Fruit fly (Drosophila melanogaster) whole organism, embryonic: ENCODE results near the gene Oatp74D.

Source experiments
- Abd-B ChIP-seq: fragments of 200-800 bp; sonication (Bioruptor generic); optimal IDR thresholded peaks from 2 replicates; lab custom pipeline; 2018; ENCODE audit warnings: missing biosample characterization, mild to moderate bottlenecking, missing genetic modification characterization, moderate library complexity
- Atf-2 ChIP-seq: fragments of 200-800 bp; sonication (Bioruptor generic); optimal IDR thresholded peaks from 2 replicates; lab custom pipeline; 2016; ENCODE audit warnings: missing biosample characterization, missing genetic modification characterization
- B-H1 ChIP-seq: fragments of 200-800 bp; sonication (Bioruptor generic); IDR thresholded peaks from 3 replicates; pipeline ENCODE4 v1.3.6; 2022; ENCODE audit warnings: missing biosample characterization, missing genetic modification characterization
- Bgb ChIP-seq: fragments of 200-800 bp; sonication (Bioruptor generic); IDR thresholded peaks from 2 replicates; pipeline ENCODE4 v1.3.6; 2022; ENCODE audit warnings: missing biosample characterization, missing genetic modification characterization; ENCODE audit not compliant: partially characterized antibody
- BtbVII ChIP-seq: fragments of 200-800 bp; sonication (Bioruptor generic); optimal IDR thresholded peaks from 3 replicates; lab custom pipeline; 2017; ENCODE audit warnings: missing biosample characterization, mild to moderate bottlenecking, missing genetic modification characterization
- CG10147 ChIP-seq: fragments of 200-800 bp; sonication (Bioruptor generic); optimal IDR thresholded peaks from 2 replicates; lab custom pipeline; 2019; ENCODE audit warnings: missing biosample characterization, mild to moderate bottlenecking, missing genetic modification characterization, moderate library complexity
- CG10321 ChIP-seq: fragments of 200-800 bp; sonication (Bioruptor generic); IDR thresholded peaks from 2 replicates; pipeline ENCODE4 v1.3.6; 2022; ENCODE audit warnings: missing biosample characterization, missing genetic modification characterization
- CG10366 ChIP-seq: fragments of 200-800 bp; sonication (Bioruptor generic); IDR thresholded peaks from 2 replicates; pipeline ENCODE4 v1.3.6; 2022; ENCODE audit warnings: missing biosample characterization, missing genetic modification characterization
- CG12942 ChIP-seq: fragments of 200-800 bp; sonication (Bioruptor generic); optimal IDR thresholded peaks from 3 replicates; lab custom pipeline; 2016; ENCODE audit warnings: missing biosample characterization, missing genetic modification characterization
- CG13894 ChIP-seq: fragments of 200-800 bp; sonication (Bioruptor generic); optimal IDR thresholded peaks from 3 replicates; lab custom pipeline; 2018; ENCODE audit warnings: missing biosample characterization, mild to moderate bottlenecking, missing genetic modification characterization, moderate library complexity
- CG15073 ChIP-seq: fragments of 200-800 bp; sonication (Bioruptor generic); optimal IDR thresholded peaks from 2 replicates; lab custom pipeline; 2016; ENCODE audit warnings: missing biosample characterization, missing genetic modification characterization
- CG16813 ChIP-seq: fragments of 200-800 bp; sonication (Bioruptor generic); IDR thresholded peaks from 3 replicates; pipeline ENCODE4 v1.3.6; 2022; ENCODE audit warnings: missing biosample characterization, missing genetic modification characterization; ENCODE audit not compliant: partially characterized antibody
- CG16863 ChIP-seq: fragments of 200-800 bp; sonication (Bioruptor generic); optimal IDR thresholded peaks from 3 replicates; lab custom pipeline; 2016; ENCODE audit warnings: missing biosample characterization, missing genetic modification characterization
- CG17385 ChIP-seq: fragments of 200-800 bp; sonication (Bioruptor generic); optimal IDR thresholded peaks from 3 replicates; lab custom pipeline; 2018; ENCODE audit warnings: missing biosample characterization, mild to moderate bottlenecking, missing genetic modification characterization
- CG18011 ChIP-seq: fragments of 200-800 bp; sonication (Bioruptor generic); optimal IDR thresholded peaks from 2 replicates; lab custom pipeline; 2017; ENCODE audit warnings: missing biosample characterization, missing genetic modification characterization, mild to moderate bottlenecking, moderate library complexity, missing genotype
- CG31388 ChIP-seq: fragments of 200-800 bp; sonication (Bioruptor generic); optimal IDR thresholded peaks from 2 replicates; lab custom pipeline; 2016; ENCODE audit warnings: missing biosample characterization, missing genetic modification characterization
- CG3163 ChIP-seq: fragments of 200-800 bp; sonication (Bioruptor generic); optimal IDR thresholded peaks from 3 replicates; lab custom pipeline; 2016; ENCODE audit warnings: missing biosample characterization, missing genetic modification characterization
- CG32532 ChIP-seq: fragments of 200-800 bp; sonication (Bioruptor generic); IDR thresholded peaks from 2 replicates; pipeline ENCODE4 v1.3.6; 2022; ENCODE audit warnings: missing biosample characterization, missing genetic modification characterization
- CG33213 ChIP-seq: fragments of 200-800 bp; sonication (Bioruptor generic); optimal IDR thresholded peaks from 3 replicates; lab custom pipeline; 2016; ENCODE audit warnings: missing biosample characterization, missing genetic modification characterization
- CG3407 ChIP-seq: fragments of 200-800 bp; sonication (Bioruptor generic); optimal IDR thresholded peaks from 2 replicates; lab custom pipeline; 2018; ENCODE audit warnings: missing biosample characterization, mild to moderate bottlenecking, missing genetic modification characterization
- CG4730 ChIP-seq: fragments of 200-800 bp; sonication (Bioruptor generic); IDR thresholded peaks from 2 replicates; pipeline ENCODE4 v1.3.6; 2022; ENCODE audit warnings: missing biosample characterization, missing genetic modification characterization
- CG6272 ChIP-seq: fragments of 200-800 bp; sonication (Bioruptor generic); IDR thresholded peaks from 2 replicates; pipeline ENCODE4 v1.3.6; 2022; ENCODE audit warnings: missing biosample characterization, missing genetic modification characterization
- CG8765 ChIP-seq: fragments of 200-800 bp; sonication (Bioruptor generic); IDR thresholded peaks from 2 replicates; pipeline ENCODE4 v1.3.6; 2022; ENCODE audit warnings: missing biosample characterization, missing genetic modification characterization
- CG9797 ChIP-seq: fragments of 200-800 bp; sonication (Bioruptor generic); optimal IDR thresholded peaks from 3 replicates; lab custom pipeline; 2018; ENCODE audit warnings: missing biosample characterization, mild to moderate bottlenecking, missing genetic modification characterization
- CkIIα-i1 ChIP-seq: fragments of 200-800 bp; sonication (Bioruptor generic); IDR thresholded peaks from 2 replicates; pipeline ENCODE4 v1.3.6; 2022; ENCODE audit warnings: missing biosample characterization, missing genetic modification characterization
- CoRest ChIP-seq: fragments of 200-800 bp; sonication (Bioruptor generic); optimal IDR thresholded peaks from 3 replicates; lab custom pipeline; 2018; ENCODE audit warnings: missing biosample characterization, mild to moderate bottlenecking, missing genetic modification characterization, moderate library complexity
- E2f1 ChIP-seq: fragments of 200-800 bp; sonication (Bioruptor generic); IDR thresholded peaks from 2 replicates; pipeline ENCODE4 v1.3.6; 2022; ENCODE audit warnings: missing biosample characterization, missing genetic modification characterization
- E2f2 ChIP-seq: fragments of 200-800 bp; sonication (Bioruptor generic); IDR thresholded peaks from 2 replicates; pipeline ENCODE4 v1.3.6; 2022; ENCODE audit warnings: missing biosample characterization, missing genetic modification characterization
- Eip74EF ChIP-seq, 2 experiments: fragments of 200-800 bp in 1 of 2; fragments of >200 bp in 1 of 2; sonication (Bioruptor generic) in 1 of 2; optimal IDR thresholded peaks; 2 replicates each; lab custom pipeline; 2017 to 2019; ENCODE audit warnings: missing biosample characterization in 2 of 2, missing genetic modification characterization in 2 of 2, mild to moderate bottlenecking in 1 of 2, moderate library complexity in 1 of 2
- Fer2 ChIP-seq: fragments of 200-800 bp; sonication (Bioruptor generic); optimal IDR thresholded peaks from 2 replicates; lab custom pipeline; 2018; ENCODE audit warnings: missing biosample characterization, mild to moderate bottlenecking, missing genetic modification characterization, moderate library complexity
- Hr3 ChIP-seq: fragments of 200-800 bp; sonication (Bioruptor generic); optimal IDR thresholded peaks from 3 replicates; lab custom pipeline; 2016; ENCODE audit warnings: missing biosample characterization, missing genetic modification characterization
- Lim3 ChIP-seq: fragments of 200-800 bp; sonication (Bioruptor generic); IDR thresholded peaks from 2 replicates; pipeline ENCODE4 v1.3.6; 2022; ENCODE audit warnings: missing biosample characterization, missing genetic modification characterization
- Nf-YB ChIP-seq: fragments of 200-800 bp; sonication (Bioruptor generic); optimal IDR thresholded peaks from 3 replicates; lab custom pipeline; 2019; ENCODE audit warnings: missing biosample characterization, mild to moderate bottlenecking, missing genetic modification characterization, moderate library complexity
- Sox102F ChIP-seq: fragments of 200-800 bp; sonication (Bioruptor generic); optimal IDR thresholded peaks from 2 replicates; lab custom pipeline; 2018; ENCODE audit warnings: missing biosample characterization, mild to moderate bottlenecking, missing genetic modification characterization, moderate library complexity
- Xbp1 ChIP-seq: fragments of 200-800 bp; sonication (Bioruptor generic); optimal IDR thresholded peaks from 3 replicates; lab custom pipeline; 2016; ENCODE audit warnings: missing biosample characterization, mild to moderate bottlenecking, missing genetic modification characterization
- ase ChIP-seq: fragments of 200-800 bp; sonication (Bioruptor generic); IDR thresholded peaks from 3 replicates; pipeline ENCODE4 v1.3.6; 2022; ENCODE audit warnings: missing biosample characterization, missing genetic modification characterization
- bsh ChIP-seq, 2 experiments: fragments of 200-800 bp; sonication (Bioruptor generic); optimal IDR thresholded peaks; 2 replicates each; lab custom pipeline; 2017 to 2018; ENCODE audit warnings: mild to moderate bottlenecking in 2 of 2, missing biosample characterization in 2 of 2, missing genetic modification characterization in 2 of 2, moderate library complexity in 1 of 2
- dimm ChIP-seq: fragments of 200-800 bp; sonication (Bioruptor generic); IDR thresholded peaks from 2 replicates; pipeline ENCODE4 v1.3.6; 2022; ENCODE audit warnings: missing biosample characterization, missing genetic modification characterization
- eve ChIP-seq, 2 experiments: fragments of >200 bp; optimal IDR thresholded peaks; 2 replicates each; lab custom pipeline; 2017; ENCODE audit warnings: missing biosample characterization in 2 of 2, missing genetic modification characterization in 2 of 2
- gsb-n ChIP-seq: fragments of 200-800 bp; sonication (Bioruptor generic); optimal IDR thresholded peaks from 3 replicates; lab custom pipeline; 2018; ENCODE audit warnings: missing biosample characterization, mild to moderate bottlenecking, missing genetic modification characterization
- hth ChIP-seq: fragments of >200 bp; optimal IDR thresholded peaks from 2 replicates; lab custom pipeline; 2017; ENCODE audit warnings: inconsistent platforms
- ind ChIP-seq: fragments of 200-800 bp; sonication (Bioruptor generic); optimal IDR thresholded peaks from 3 replicates; lab custom pipeline; 2016; ENCODE audit warnings: missing biosample characterization, missing genetic modification characterization
- jing ChIP-seq: fragments of 200-800 bp; sonication (Bioruptor generic); optimal IDR thresholded peaks from 2 replicates; lab custom pipeline; 2018; ENCODE audit warnings: missing biosample characterization, mild to moderate bottlenecking, missing genetic modification characterization
- mirr ChIP-seq: fragments of 200-800 bp; sonication (Bioruptor generic); optimal IDR thresholded peaks from 3 replicates; lab custom pipeline; 2018; ENCODE audit warnings: missing biosample characterization, mild to moderate bottlenecking, missing genetic modification characterization
- peb ChIP-seq: fragments of 200-800 bp; sonication (Bioruptor generic); IDR thresholded peaks from 2 replicates; pipeline ENCODE4 v1.3.6; 2022; ENCODE audit warnings: missing biosample characterization, missing genetic modification characterization
- phol ChIP-seq: fragments of 200-800 bp; sonication (Bioruptor generic); optimal IDR thresholded peaks from 3 replicates; lab custom pipeline; 2018; ENCODE audit warnings: missing biosample characterization, mild to moderate bottlenecking, missing genetic modification characterization, moderate library complexity
- seq ChIP-seq: fragments of 200-800 bp; sonication (Bioruptor generic); IDR thresholded peaks from 2 replicates; pipeline ENCODE4 v1.3.6; 2022; ENCODE audit warnings: missing biosample characterization, missing genetic modification characterization
- sna ChIP-seq: fragments of 200-800 bp; sonication (Bioruptor generic); IDR thresholded peaks from 2 replicates; pipeline ENCODE4 v1.3.6; 2022; ENCODE audit warnings: missing biosample characterization, missing genetic modification characterization; ENCODE audit not compliant: partially characterized antibody
- wek ChIP-seq: fragments of 200-800 bp; sonication (Bioruptor generic); optimal IDR thresholded peaks from 3 replicates; lab custom pipeline; 2018; ENCODE audit warnings: missing biosample characterization, mild to moderate bottlenecking, missing genetic modification characterization, moderate library complexity

The Oatp74D gene

DNA sequence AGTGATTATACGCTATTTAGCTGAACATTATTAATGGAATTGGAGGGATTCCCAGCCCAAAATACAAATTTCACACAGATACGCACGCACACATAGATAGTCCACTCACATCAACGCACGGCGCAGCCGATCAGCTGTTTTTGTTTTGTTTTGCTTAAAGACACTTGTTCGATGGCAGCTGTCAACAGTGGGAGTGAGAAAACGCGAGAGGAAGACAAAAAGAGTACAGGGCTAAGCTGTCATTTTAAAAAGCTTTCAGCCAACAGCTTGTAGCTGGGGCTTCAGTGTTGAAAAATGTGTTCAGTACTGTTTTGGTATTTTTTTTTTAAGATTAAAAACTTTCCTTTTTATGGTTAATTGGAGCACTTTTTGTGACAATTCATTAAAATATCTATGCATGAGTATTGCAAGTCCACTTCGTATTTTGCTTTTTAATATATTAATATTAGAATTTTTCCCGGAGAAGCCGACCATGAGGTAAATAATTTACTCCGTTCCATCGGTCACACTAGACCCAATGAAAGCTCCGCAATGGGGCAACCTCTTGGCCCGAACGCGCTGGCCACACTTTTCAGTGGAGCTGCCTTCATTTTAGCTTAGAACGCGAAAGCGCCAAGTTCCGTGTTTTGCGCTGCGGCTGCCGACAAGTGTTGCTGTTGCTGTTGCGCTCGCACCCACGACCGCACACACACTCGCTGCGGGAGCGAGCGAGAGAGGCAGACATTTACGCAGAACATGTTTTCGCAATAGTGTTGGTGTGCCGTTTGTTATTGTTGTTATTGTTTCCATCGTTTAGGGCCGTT lies 46.2 kb downstream of the Oatp74D start (continued):
- TF ChIP-seq CoRest (tag; lab: Kevin White, UChicago) (peak; percentile 61), CG10366 (GFP tag; lab: Robert Waterston, UW) (peak; percentile 32; the same call in 1 of the 2 replicates), B-H1 (GFP tag; lab: Robert Waterston, UW) (no peak), Bgb (GFP tag; lab: Robert Waterston, UW) (peak; percentile 79), E2f2 (GFP tag; lab: Robert Waterston, UW) (peak; percentile 43), peb (no peak), dimm (GFP tag; lab: Robert Waterston, UW) (no peak), seq (GFP tag; lab: Robert Waterston, UW) (no peak), Eip74EF (GFP tag; optimal IDR thresholded peaks at IDR 0.05; lab: Kevin White, UChicago) (peak in 1 of 2 experiments; percentile 53), bsh (GFP tag; optimal IDR thresholded peaks at IDR 0.05; lab: Kevin White, UChicago) (no peak), Abd-B (peak; percentile 43), wek (GFP tag; lab: Kevin White, UChicago) (peak; percentile 43), eve (GFP tag; optimal IDR thresholded peaks at IDR 0.05; lab: Kevin White, UChicago) (peak in 1 of 2 experiments; percentile 83), mirr (GFP tag; lab: Kevin White, UChicago) (peak; percentile 96), Fer2 (tag; lab: Kevin White, UChicago) (no peak), ase (GFP tag; lab: Robert Waterston, UW) (no peak), CG18011 (GFP tag; lab: Kevin White, UChicago) (no peak), phol (peak; percentile 61), Xbp1 (GFP tag; lab: Kevin White, UChicago) (peak; percentile 44), jing (GFP tag; lab: Kevin White, UChicago) (no peak), E2f1 (peak; percentile 40; the same call in 1 of the 2 replicates), ind (GFP tag; lab: Kevin White, UChicago) (peak; percentile 61), CkIIα-i1 (GFP tag; lab: Robert Waterston, UW) (no peak), CG16813 (0 out of 3 replicates have a peak, but pooled peaks have one; percentile 7), CG13894 (tag; lab: Kevin White, UChicago) (peak; percentile 68), CG10321 (GFP tag; lab: Robert Waterston, UW) (peak; percentile 93), CG16863 (GFP tag; lab: Kevin White, UChicago) (peak; percentile 37), hth (no peak), CG12942 (peak; percentile 12), CG17385 (peak; percentile 23), CG10147 (GFP tag; lab: Kevin White, UChicago) (peak; percentile 20), Lim3 (GFP tag; lab: Robert Waterston, UW) (no peak), CG15073 (GFP tag; lab: Kevin White, UChicago) (no peak), gsb-n (tag; lab: Kevin White, UChicago) (no peak), CG32532 (GFP tag; lab: Robert Waterston, UW) (peak; percentile 48; the same call in 1 of the 2 replicates), CG6272 (GFP tag; lab: Robert Waterston, UW) (0 out of 2 replicates have a peak, but pooled peaks have one; percentile 26), CG9797 (peak; percentile 85), CG3163 (GFP tag; lab: Kevin White, UChicago) (no peak), CG8765 (GFP tag; lab: Robert Waterston, UW) (0 out of 2 replicates have a peak, but pooled peaks have one; percentile 40), CG4730 (GFP tag; lab: Robert Waterston, UW) (no peak), CG3407 (GFP tag; lab: Kevin White, UChicago) (no peak), Nf-YB (no peak), CG31388 (no peak), Sox102F (peak; percentile 33), sna (peak; percentile 41), BtbVII (no peak), CG33213 (GFP tag; lab: Kevin White, UChicago) (no peak), Atf-2 (no peak), Hr3 (GFP tag; lab: Kevin White, UChicago) (peak; percentile 62)
